Fruit fly (Drosophila melanogaster): ENCODE measurements around the gene Apl.

Apl gene

DNA sequence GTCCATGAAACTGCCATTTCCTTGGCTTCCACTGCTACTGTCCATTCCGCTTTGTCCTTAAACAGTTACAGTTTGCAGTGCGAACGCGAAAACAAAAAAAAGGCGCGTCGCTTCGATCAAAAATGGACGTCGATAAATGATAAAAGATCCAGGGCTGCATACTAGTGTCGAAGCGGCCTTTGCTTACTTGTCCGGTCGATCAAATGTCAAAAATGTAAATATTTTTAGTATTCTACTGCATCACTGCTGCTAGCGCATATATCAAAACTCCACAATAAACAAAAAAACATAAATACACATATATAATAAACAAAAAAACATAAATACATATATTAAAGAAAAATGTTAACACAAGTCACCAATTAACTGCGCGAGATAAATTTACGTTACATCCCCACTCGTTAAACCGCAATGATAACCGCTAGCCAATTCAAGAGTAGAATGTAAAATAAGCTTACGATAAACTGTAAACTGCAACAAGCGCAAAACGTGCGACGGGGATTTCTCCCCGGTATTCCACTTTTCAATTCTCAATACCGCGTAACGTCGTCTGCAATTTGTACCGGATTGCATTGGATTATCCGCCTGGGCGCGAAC lies at the start of gene Apl, which contains the start of gene spd-2:
TSS of gene Apl (plus strand) at position 260 of the 597 bp plus-strand sequence.
TSS of gene spd-2 (minus strand) at position 93 of the 597 bp plus-strand sequence.
- TF ChIP-seq noc (tag; optimal IDR thresholded peaks at IDR 0.05): no peak

dm6 chr3L:16545511-16545910 lies 49.5 kb upstream of the Apl start, which contains the start of gene CG13033:
TSS of gene CG13033 (minus strand) at chr3L:16545628.
- TF ChIP-seq noc (tag; optimal IDR thresholded peaks at IDR 0.05): no peak

DNA sequence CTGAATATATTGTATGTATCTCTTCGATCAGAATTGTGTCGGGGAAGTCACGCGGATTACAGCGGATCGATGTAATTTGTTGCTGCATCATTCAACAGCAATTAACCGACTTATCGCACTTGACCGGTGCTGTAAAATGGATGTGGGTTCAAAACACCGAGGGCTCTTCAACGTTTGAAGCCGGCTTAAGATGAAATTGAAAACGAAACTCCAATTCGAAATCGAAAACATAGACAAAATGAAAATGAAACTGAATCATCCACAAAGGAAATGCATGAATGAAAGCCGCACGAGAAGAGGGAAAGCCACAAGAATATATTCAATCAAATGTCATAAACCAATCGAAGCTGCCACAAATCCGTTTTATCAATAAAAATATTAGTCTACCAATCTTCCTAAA lies 48.8 kb upstream of the Apl start:
- no peak for TF ChIP-seq noc (tag; optimal IDR thresholded peaks at IDR 0.05)

DNA sequence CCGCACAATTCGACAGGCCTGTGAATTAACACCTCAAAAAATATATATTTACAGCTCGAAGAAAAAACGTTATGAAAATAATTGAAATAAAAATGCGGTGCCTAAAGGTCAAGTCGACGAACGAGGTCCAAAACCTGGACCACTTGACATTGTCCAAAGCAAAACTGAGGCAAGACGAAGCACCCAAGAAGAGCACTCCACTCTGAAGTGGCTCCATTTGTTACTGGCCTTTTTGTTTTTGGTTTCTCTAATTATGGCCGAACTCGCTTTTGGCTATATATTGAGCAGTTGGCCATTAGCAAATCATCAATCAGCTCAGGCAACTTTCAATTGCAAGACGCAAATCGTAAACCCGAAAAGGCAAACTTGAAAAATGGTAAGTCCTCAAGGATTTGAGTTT lies 38.5 kb upstream of the Apl start, which contains the start of gene CG4229:
TSS of gene CG4229 (plus strand) at position 301 of the 400 bp plus-strand sequence.
- no peak for TF ChIP-seq noc (tag; optimal IDR thresholded peaks at IDR 0.05)

DNA sequence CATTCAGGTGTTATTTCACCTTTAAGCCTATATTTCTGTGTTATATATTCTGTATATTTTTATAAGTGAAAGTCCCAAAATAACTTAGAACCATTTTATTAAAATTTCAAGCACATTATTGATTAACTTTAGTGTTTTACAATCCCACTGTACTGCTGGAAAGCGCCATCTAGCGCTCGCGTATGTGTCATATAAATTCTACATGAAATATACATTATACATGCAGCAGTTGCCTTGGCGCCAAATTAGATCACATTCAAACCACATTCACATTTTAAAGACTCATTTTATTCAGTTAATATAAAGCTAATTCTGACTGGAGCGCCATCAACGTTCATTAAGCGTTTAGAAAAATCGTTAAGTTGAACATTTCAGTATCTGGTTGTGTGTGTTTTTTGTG lies 31.6 kb upstream of the Apl start:
- no peak for TF ChIP-seq noc (tag; optimal IDR thresholded peaks at IDR 0.05)

dm6 chr3L:16566093-16566492 lies 28.9 kb upstream of the Apl start:
- no peak for TF ChIP-seq noc (tag; optimal IDR thresholded peaks at IDR 0.05)

DNA sequence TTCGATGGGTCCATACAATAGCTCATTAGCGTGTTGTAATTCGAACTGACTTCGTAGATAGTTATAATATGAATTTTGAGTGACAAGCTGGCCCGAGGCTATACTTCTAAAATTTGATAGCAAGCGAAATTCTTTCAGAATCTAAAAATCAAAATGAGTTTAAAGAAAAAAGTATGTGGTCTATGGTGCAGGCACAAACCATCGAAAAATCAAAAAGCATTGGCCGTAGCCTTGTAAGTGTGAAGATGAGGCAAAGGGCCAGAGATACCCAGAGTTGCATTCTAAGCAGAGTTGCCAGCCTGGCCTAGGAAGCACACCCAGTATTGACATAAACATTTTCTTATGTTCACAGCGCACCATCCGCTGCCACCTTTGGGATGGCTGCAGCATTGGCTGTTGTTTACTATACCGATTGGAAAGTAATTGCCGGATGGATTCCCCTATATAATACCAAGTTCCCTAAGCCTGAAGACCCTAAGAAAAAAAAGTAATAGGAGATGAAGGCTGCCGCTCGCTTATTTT lies 28.2 kb upstream of the Apl start, which contains the start of gene UQCR-6.4L:
TSS of gene UQCR-6.4L (plus strand) at position 51 of the 522 bp plus-strand sequence.
- TF ChIP-seq noc (tag; optimal IDR thresholded peaks at IDR 0.05): no peak

- TF ChIP-seq noc (tag; optimal IDR thresholded peaks at IDR 0.05): no peak
Observed at dm6 chr3L:16567495-16567894, 27.5 kb upstream of the Apl start.

- TF ChIP-seq noc (tag; optimal IDR thresholded peaks at IDR 0.05): no peak
Observed at dm6 chr3L:16569456-16569855, 25.5 kb upstream of the Apl start.

DNA sequence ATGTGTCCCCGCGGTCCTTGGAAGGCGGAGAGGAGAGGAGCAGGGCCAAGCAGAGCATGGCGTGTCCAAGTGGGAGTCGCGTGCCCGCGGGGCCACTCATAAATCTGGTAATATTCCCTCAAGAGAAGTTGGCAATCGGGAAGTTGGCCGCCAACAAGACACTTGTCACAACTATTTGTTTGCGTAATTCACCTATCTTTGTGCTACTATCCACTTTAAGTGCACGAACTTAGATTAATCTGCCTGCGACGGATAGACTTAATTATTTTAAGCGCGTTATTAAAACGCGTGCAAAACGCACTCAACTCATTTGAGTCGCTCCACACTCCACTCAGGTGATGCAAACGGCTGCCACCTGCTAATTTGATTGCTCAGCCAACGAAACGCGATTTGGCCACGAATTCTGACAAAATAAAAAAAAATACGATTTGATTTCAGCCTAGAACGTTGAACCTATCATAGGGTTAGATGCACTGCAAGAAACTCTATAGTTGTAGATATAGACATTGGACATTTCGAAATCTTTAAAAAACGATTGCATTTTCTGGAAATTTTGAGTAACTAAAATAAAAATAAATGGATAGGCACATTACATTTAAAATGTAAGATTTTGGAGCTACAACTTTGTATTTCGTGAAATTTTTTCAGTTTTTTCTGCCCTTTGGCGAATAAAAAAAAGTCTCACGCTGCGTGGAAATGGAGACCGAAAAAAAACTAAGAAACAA lies 23.8 kb upstream of the Apl start:
- no peak for TF ChIP-seq noc (tag; optimal IDR thresholded peaks at IDR 0.05)

DNA sequence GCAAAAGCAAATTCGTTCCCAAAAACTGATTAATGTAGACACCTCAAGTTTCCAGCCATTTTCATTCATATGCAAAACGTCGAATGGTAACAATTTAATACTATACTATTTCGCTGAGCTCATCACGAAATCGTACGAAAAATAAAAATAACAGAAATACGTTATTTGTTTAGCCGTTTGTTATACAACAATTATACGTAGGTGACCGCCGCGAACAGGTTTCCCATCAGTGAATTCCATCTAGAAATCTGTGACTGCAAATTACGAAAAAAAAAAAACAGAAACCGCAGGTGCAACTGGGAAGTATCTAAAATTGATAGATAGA lies 23.3 kb upstream of the Apl start:
- no peak for TF ChIP-seq noc (tag; optimal IDR thresholded peaks at IDR 0.05)

DNA sequence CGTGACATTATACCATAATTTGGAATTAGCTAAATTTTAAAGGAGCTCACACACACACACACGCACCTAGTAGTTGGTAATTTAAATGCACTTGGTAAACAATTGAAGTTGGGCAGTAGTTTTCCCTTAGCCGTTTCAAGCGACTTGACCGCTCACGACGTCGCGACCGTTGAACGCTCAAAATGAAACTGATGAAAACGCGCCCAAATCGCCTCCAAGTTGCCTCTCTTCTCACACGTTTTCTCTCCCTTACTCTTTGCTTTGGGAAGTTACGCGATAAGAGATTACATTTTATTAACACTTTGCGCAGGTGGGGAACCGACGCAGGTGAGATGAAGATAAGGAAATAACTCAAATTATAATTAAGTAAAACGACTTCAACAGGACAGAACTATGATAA lies 22.8 kb upstream of the Apl start:
- TF ChIP-seq noc (tag; optimal IDR thresholded peaks at IDR 0.05): no peak

DNA sequence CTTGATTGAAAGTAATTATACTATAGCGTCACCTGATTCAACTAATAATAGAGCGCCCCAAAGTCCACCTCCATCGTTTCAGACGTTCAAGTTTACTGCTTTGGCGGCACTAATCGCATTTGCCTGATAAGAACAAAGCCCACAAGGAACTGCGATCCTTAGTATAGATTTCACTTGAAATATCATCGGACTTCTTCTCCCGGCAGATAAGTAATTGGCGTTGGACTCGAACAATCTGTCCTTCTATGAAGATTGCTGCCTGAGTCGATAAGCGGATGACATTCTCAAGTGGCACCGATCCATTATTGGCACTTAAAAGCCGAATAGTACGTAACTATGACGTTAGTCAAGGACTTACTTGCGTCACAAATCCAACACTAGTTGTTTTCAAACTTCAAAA lies 21.7 kb upstream of the Apl start, which contains the start of gene Mipp1:
TSS of gene Mipp1 (minus strand) at position 101 of the 400 bp plus-strand sequence.
- TF ChIP-seq noc (tag; optimal IDR thresholded peaks at IDR 0.05): peak; percentile 19

- TF ChIP-seq noc (tag; optimal IDR thresholded peaks at IDR 0.05): peak; percentile 36
Observed at dm6 chr3L:16574307-16574946, 20.6 kb upstream of the Apl start, which contains the start of gene mbf1. TSS of gene mbf1 (plus strand) at chr3L:16574436.

- TF ChIP-seq noc (tag; optimal IDR thresholded peaks at IDR 0.05): no peak
Observed at dm6 chr3L:16580049-16580448, 14.9 kb upstream of the Apl start, which contains the start of gene nxf2. TSS of gene nxf2 (minus strand) at chr3L:16580306.

DNA sequence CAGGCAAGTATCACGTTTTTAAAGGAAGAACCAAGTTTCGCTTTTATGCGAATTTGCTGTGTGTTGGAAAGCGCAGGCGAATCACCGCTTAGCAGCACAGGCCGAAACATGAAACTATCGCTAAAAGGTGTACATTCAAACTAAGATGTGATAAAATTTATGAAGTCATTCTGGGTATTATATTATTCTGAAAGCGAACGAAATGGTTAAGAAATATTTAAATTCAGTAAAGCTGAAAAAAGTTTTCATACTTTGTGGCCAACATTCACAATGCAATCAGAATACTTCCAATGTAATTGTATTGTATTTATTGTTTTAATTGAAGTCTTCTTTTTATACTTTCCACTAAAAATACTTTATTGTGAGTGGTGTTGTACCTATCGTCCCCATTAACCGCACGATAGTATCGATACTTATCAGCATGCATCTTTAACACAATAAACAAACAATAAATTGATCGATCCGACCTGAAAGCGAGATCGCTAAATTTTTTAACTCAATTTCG lies 13.7 kb upstream of the Apl start, which contains the start of gene Smn:
TSS of gene Smn (minus strand) at position 347 of the 505 bp plus-strand sequence.
- peak; percentile 64 for TF ChIP-seq noc (tag; optimal IDR thresholded peaks at IDR 0.05)

All from whole organism, larva.